Fruit fly (Drosophila melanogaster) whole organism, embryonic: ENCODE measurements around the gene CG32537.
A peak's percentile ranks its signal among the peaks of the same experiment; 100 is the strongest.

Source experiments
- BEAF-32 ChIP-seq: fragments of 200-800 bp; sonication (Bioruptor generic); optimal IDR thresholded peaks from 3 replicates; lab custom pipeline; 2017; ENCODE audit warnings: missing biosample characterization, missing genetic modification characterization, mild to moderate bottlenecking, moderate library complexity, missing genetic modification reagents
- CG10274 ChIP-seq: fragments of 200-800 bp; sonication (Bioruptor generic); optimal IDR thresholded peaks from 3 replicates; lab custom pipeline; 2017; ENCODE audit warnings: missing biosample characterization, mild to moderate bottlenecking, missing genetic modification characterization
- CG10565 ChIP-seq: fragments of 200-800 bp; sonication (Bioruptor generic); optimal IDR thresholded peaks from 3 replicates; lab custom pipeline; 2016; ENCODE audit warnings: missing biosample characterization, mild to moderate bottlenecking, missing genetic modification characterization
- CG15479 ChIP-seq: fragments of 200-800 bp; sonication (Bioruptor generic); optimal IDR thresholded peaks from 3 replicates; lab custom pipeline; 2019; ENCODE audit warnings: missing biosample characterization, mild to moderate bottlenecking, missing genetic modification characterization, moderate library complexity
- CG1602 ChIP-seq: fragments of 200-800 bp; sonication (Bioruptor generic); optimal IDR thresholded peaks from 3 replicates; lab custom pipeline; 2016; ENCODE audit warnings: missing biosample characterization, missing genetic modification characterization
- CG16863 ChIP-seq: fragments of 200-800 bp; sonication (Bioruptor generic); optimal IDR thresholded peaks from 3 replicates; lab custom pipeline; 2016; ENCODE audit warnings: missing biosample characterization, missing genetic modification characterization
- CG18476 ChIP-seq: fragments of 200-800 bp; sonication (Bioruptor generic); optimal IDR thresholded peaks from 2 replicates; lab custom pipeline; 2016; ENCODE audit warnings: missing biosample characterization, mild to moderate bottlenecking, missing genetic modification characterization
- CG2202 ChIP-seq: fragments of 200-800 bp; sonication (Bioruptor generic); optimal IDR thresholded peaks from 2 replicates; lab custom pipeline; 2018; ENCODE audit warnings: missing biosample characterization, mild to moderate bottlenecking, missing genetic modification characterization
- CG31224 ChIP-seq: fragments of 200-800 bp; sonication (Bioruptor generic); IDR thresholded peaks from 2 replicates; pipeline ENCODE4 v1.3.6; 2022; ENCODE audit warnings: missing biosample characterization, missing genetic modification characterization
- CG3281 ChIP-seq: fragments of 200-800 bp; sonication (Bioruptor generic); optimal IDR thresholded peaks from 3 replicates; lab custom pipeline; 2017; ENCODE audit warnings: missing biosample characterization, mild to moderate bottlenecking, missing genetic modification characterization
- CG34376 ChIP-seq: fragments of 200-800 bp; sonication (Bioruptor generic); optimal IDR thresholded peaks from 2 replicates; lab custom pipeline; 2018; ENCODE audit warnings: missing biosample characterization, mild to moderate bottlenecking, missing genetic modification characterization
- CG4282 ChIP-seq: fragments of 200-800 bp; sonication (Bioruptor generic); optimal IDR thresholded peaks from 2 replicates; lab custom pipeline; 2016; ENCODE audit warnings: missing biosample characterization, missing genetic modification characterization
- CG6272 ChIP-seq: fragments of 200-800 bp; sonication (Bioruptor generic); IDR thresholded peaks from 2 replicates; pipeline ENCODE4 v1.3.6; 2022; ENCODE audit warnings: missing biosample characterization, missing genetic modification characterization
- CG6654 ChIP-seq: fragments of 200-800 bp; sonication (Bioruptor generic); optimal IDR thresholded peaks from 2 replicates; lab custom pipeline; 2017; ENCODE audit warnings: missing biosample characterization, mild to moderate bottlenecking, missing genetic modification characterization
- CTCF ChIP-seq: fragments of 200-800 bp; sonication (Bioruptor generic); optimal IDR thresholded peaks from 2 replicates; lab custom pipeline; 2017; ENCODE audit warnings: missing biosample characterization, mild to moderate bottlenecking, missing genetic modification characterization, moderate library complexity
- Dfd ChIP-seq, 2 experiments: fragments of >200 bp; optimal IDR thresholded peaks; 2 replicates each; lab custom pipeline; 2017; ENCODE audit warnings: missing biosample characterization in 2 of 2, missing genetic modification characterization in 2 of 2
- H15 ChIP-seq: fragments of 200-800 bp; sonication (Bioruptor generic); IDR thresholded peaks from 3 replicates; pipeline ENCODE4 v1.3.6; 2022; ENCODE audit warnings: missing biosample characterization, missing genetic modification characterization
- HmgD ChIP-seq: fragments of 200-800 bp; sonication (Bioruptor generic); optimal IDR thresholded peaks from 3 replicates; lab custom pipeline; 2016; ENCODE audit warnings: missing biosample characterization, missing genetic modification characterization
- HmgZ ChIP-seq: fragments of 200-800 bp; sonication (Bioruptor generic); optimal IDR thresholded peaks from 2 replicates; lab custom pipeline; 2018; ENCODE audit warnings: missing biosample characterization, mild to moderate bottlenecking, missing genetic modification characterization
- Hmr ChIP-seq: fragments of 200-800 bp; sonication (Bioruptor generic); optimal IDR thresholded peaks from 3 replicates; lab custom pipeline; 2017; ENCODE audit warnings: mild to moderate bottlenecking, missing biosample characterization, missing genetic modification reagents, missing genetic modification characterization
- Jarid2 ChIP-seq: fragments of 200-800 bp; sonication (Bioruptor generic); optimal IDR thresholded peaks from 3 replicates; lab custom pipeline; 2017; ENCODE audit warnings: mild to moderate bottlenecking, missing biosample characterization, missing genetic modification reagents, missing genetic modification characterization
- Lpt ChIP-seq: fragments of >200 bp; optimal IDR thresholded peaks from 2 replicates; lab custom pipeline; 2018; ENCODE audit warnings: missing biosample characterization, missing genetic modification characterization
- Nf-YC ChIP-seq: fragments of 200-800 bp; optimal IDR thresholded peaks from 3 replicates; lab custom pipeline; 2019; ENCODE audit warnings: missing biosample characterization, mild to moderate bottlenecking, missing genetic modification characterization, moderate library complexity
- Ptx1 ChIP-seq: fragments of 200-800 bp; sonication (Bioruptor generic); IDR thresholded peaks from 2 replicates; pipeline ENCODE4 v1.3.6; 2022; ENCODE audit warnings: missing biosample characterization, missing genetic modification characterization
- Rx ChIP-seq: fragments of 200-800 bp; sonication (Bioruptor generic); IDR thresholded peaks from 2 replicates; pipeline ENCODE4 v1.3.6; 2022; ENCODE audit warnings: missing biosample characterization, missing genetic modification characterization
- Side ChIP-seq: fragments of 200-800 bp; sonication (Bioruptor generic); optimal IDR thresholded peaks from 2 replicates; lab custom pipeline; 2016; ENCODE audit warnings: missing biosample characterization, missing genetic modification characterization
- TFAM ChIP-seq: fragments of 200-800 bp; sonication (Bioruptor generic); optimal IDR thresholded peaks from 2 replicates; lab custom pipeline; 2017; ENCODE audit warnings: missing biosample characterization, missing genetic modification characterization, inconsistent platforms
- Taf1 ChIP-seq: fragments of 200-800 bp; sonication (Bioruptor generic); IDR thresholded peaks from 2 replicates; pipeline ENCODE4 v1.3.6; 2022; ENCODE audit warnings: missing biosample characterization, missing genetic modification characterization
- Xrp1 ChIP-seq: fragments of 200-800 bp; sonication (Bioruptor generic); IDR thresholded peaks from 2 replicates; pipeline ENCODE4 v1.3.6; 2022; ENCODE audit warnings: missing biosample characterization, missing genetic modification characterization
- amos ChIP-seq: fragments of 200-800 bp; sonication (Bioruptor generic); IDR thresholded peaks from 2 replicates; pipeline ENCODE4 v1.3.6; 2022; ENCODE audit warnings: missing biosample characterization, missing genetic modification characterization; ENCODE audit not compliant: partially characterized antibody
- caup ChIP-seq: fragments of 200-800 bp; sonication (Bioruptor generic); optimal IDR thresholded peaks from 3 replicates; lab custom pipeline; 2017; ENCODE audit warnings: missing biosample characterization, mild to moderate bottlenecking, missing genetic modification characterization, moderate library complexity; ENCODE audit not compliant: severe bottlenecking
- ci ChIP-seq: fragments of 200-800 bp; sonication (Bioruptor generic); IDR thresholded peaks from 3 replicates; pipeline ENCODE4 v1.3.6; 2022; ENCODE audit warnings: missing biosample characterization, missing genetic modification characterization
- da ChIP-seq: fragments of 200-800 bp; sonication (Bioruptor generic); optimal IDR thresholded peaks from 2 replicates; lab custom pipeline; 2016; ENCODE audit warnings: missing biosample characterization, missing genetic modification characterization
- fru ChIP-seq: fragments of >200 bp; optimal IDR thresholded peaks from 2 replicates; lab custom pipeline; 2017
- gsb-n ChIP-seq: fragments of 200-800 bp; sonication (Bioruptor generic); optimal IDR thresholded peaks from 3 replicates; lab custom pipeline; 2018; ENCODE audit warnings: missing biosample characterization, mild to moderate bottlenecking, missing genetic modification characterization
- jing ChIP-seq: fragments of 200-800 bp; sonication (Bioruptor generic); optimal IDR thresholded peaks from 2 replicates; lab custom pipeline; 2018; ENCODE audit warnings: missing biosample characterization, mild to moderate bottlenecking, missing genetic modification characterization
- kni ChIP-seq: fragments of 200-800 bp; sonication (Bioruptor generic); optimal IDR thresholded peaks from 3 replicates; lab custom pipeline; 2017; ENCODE audit warnings: mild to moderate bottlenecking, missing biosample characterization, missing genetic modification reagents, missing genetic modification characterization
- lov ChIP-seq, 2 experiments: fragments of 200-800 bp in 1 of 2; fragments of >200 bp in 1 of 2; sonication (Bioruptor generic) in 1 of 2; IDR thresholded peaks in 1 of 2; optimal IDR thresholded peaks in 1 of 2; 2 replicates in 1 of 2; 3 replicates in 1 of 2; pipeline versions ENCODE4 v1.3.6 to Lab custom; 2017 to 2022; ENCODE audit warnings: missing biosample characterization in 1 of 2, missing genetic modification characterization in 1 of 2
- nau ChIP-seq: fragments of 200-800 bp; sonication (Bioruptor generic); optimal IDR thresholded peaks from 3 replicates; lab custom pipeline; 2017; ENCODE audit warnings: missing biosample characterization, mild to moderate bottlenecking, missing genetic modification characterization, missing genetic modification reagents
- nerfin-2 ChIP-seq: fragments of 200-800 bp; sonication (Bioruptor generic); IDR thresholded peaks from 2 replicates; pipeline ENCODE4 v1.3.6; 2022; ENCODE audit warnings: missing biosample characterization, missing genetic modification characterization; ENCODE audit not compliant: partially characterized antibody
- nom ChIP-seq: fragments of 200-800 bp; sonication (Bioruptor generic); optimal IDR thresholded peaks from 2 replicates; lab custom pipeline; 2017; ENCODE audit warnings: missing biosample characterization, missing genetic modification characterization, mild to moderate bottlenecking, moderate library complexity, missing genetic modification reagents
- peb ChIP-seq: fragments of 200-800 bp; sonication (Bioruptor generic); IDR thresholded peaks from 2 replicates; pipeline ENCODE4 v1.3.6; 2022; ENCODE audit warnings: missing biosample characterization, missing genetic modification characterization
- pros ChIP-seq: fragments of 200-800 bp; sonication (Bioruptor generic); optimal IDR thresholded peaks from 3 replicates; lab custom pipeline; 2019; ENCODE audit warnings: missing biosample characterization, mild to moderate bottlenecking, missing genetic modification characterization, moderate library complexity
- scrt ChIP-seq: fragments of 200-800 bp; sonication (Bioruptor generic); optimal IDR thresholded peaks from 2 replicates; lab custom pipeline; 2018; ENCODE audit warnings: missing biosample characterization, mild to moderate bottlenecking, missing genetic modification characterization, moderate library complexity
- so ChIP-seq: fragments of 200-800 bp; sonication (Bioruptor generic); IDR thresholded peaks from 3 replicates; pipeline ENCODE4 v1.3.6; 2022; ENCODE audit warnings: missing biosample characterization, missing genetic modification characterization
- ssp ChIP-seq: fragments of 200-800 bp; sonication (Bioruptor generic); IDR thresholded peaks from 2 replicates; pipeline ENCODE4 v1.3.6; 2022; ENCODE audit warnings: missing biosample characterization, missing genetic modification characterization
- tap ChIP-seq: fragments of 200-800 bp; optimal IDR thresholded peaks from 3 replicates; lab custom pipeline; 2019; ENCODE audit warnings: missing biosample characterization, mild to moderate bottlenecking, missing genetic modification characterization, moderate library complexity
- trem ChIP-seq: fragments of 200-800 bp; optimal IDR thresholded peaks from 3 replicates; lab custom pipeline; 2019; ENCODE audit warnings: missing biosample characterization, mild to moderate bottlenecking, missing genetic modification characterization, moderate library complexity
- tx ChIP-seq: fragments of 200-800 bp; sonication (Bioruptor generic); optimal IDR thresholded peaks from 2 replicates; lab custom pipeline; 2016; ENCODE audit warnings: missing biosample characterization, missing genetic modification characterization
- wdn ChIP-seq: fragments of 200-800 bp; sonication (Bioruptor generic); IDR thresholded peaks from 2 replicates; pipeline ENCODE4 v1.3.6; 2022; ENCODE audit warnings: missing biosample characterization, missing genetic modification characterization
- zf30C ChIP-seq: fragments of 200-800 bp; sonication (Bioruptor generic); optimal IDR thresholded peaks from 3 replicates; lab custom pipeline; 2018; ENCODE audit warnings: missing biosample characterization, mild to moderate bottlenecking, missing genetic modification characterization
- zfh1 ChIP-seq: fragments of 200-800 bp; sonication (Bioruptor generic); IDR thresholded peaks from 3 replicates; pipeline ENCODE4 v1.3.6; 2022; ENCODE audit warnings: missing biosample characterization, missing genetic modification characterization

CG32537 gene

DNA sequence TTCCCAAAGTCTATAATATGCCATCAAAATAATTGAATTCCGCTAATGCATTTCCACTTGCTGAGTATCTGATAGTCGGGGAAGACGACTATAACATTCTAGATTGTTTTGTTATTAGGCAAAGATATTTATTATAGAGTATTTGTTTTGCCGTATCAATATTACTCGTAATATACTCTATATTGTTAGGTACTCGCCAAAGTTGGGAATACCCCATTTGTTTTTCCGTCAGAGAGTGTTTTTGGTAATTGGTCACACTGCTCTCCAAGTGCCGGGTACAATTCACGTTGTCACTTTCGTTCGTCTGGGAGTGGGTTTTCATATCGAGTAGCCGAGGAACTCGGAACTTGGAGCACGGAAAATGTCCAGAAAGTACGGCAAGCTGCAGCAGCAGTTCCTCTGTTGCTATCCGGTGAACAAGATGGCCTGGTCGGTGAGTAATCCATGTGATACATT is 32.9 kb downstream of the CG32537 start, which contains the start of gene CG7889 (continued):
- no peak for TF ChIP-seq lov (optimal IDR thresholded peaks at IDR 0.05; lab: Kevin White, UChicago)
- TF ChIP-seq lov (GFP tag; IDR thresholded peaks at IDR 0.05; lab: Robert Waterston, UW), result no peak
- TF ChIP-seq nau (GFP tag; lab: Kevin White, UChicago), result no peak
- no peak for TF ChIP-seq zf30C
- TF ChIP-seq nerfin-2 (GFP tag; lab: Robert Waterston, UW), result no peak
- no peak for TF ChIP-seq CG10274
- TF ChIP-seq scrt (GFP tag; lab: Kevin White, UChicago), result peak; percentile 43
- TF ChIP-seq Lpt (GFP tag; lab: Kevin White, UChicago), result no peak
- no peak for TF ChIP-seq CG4282
- no peak for TF ChIP-seq zfh1 (GFP tag; lab: Robert Waterston, UW)
- TF ChIP-seq CG1602 (GFP tag; lab: Kevin White, UChicago), result no peak
- TF ChIP-seq Xrp1 (GFP tag; lab: Robert Waterston, UW), result peak; percentile 26; the same call in 1 of the 2 replicates
- no peak for TF ChIP-seq Jarid2 (GFP tag; lab: Kevin White, UChicago)
- no peak for TF ChIP-seq CTCF (GFP tag; lab: Kevin White, UChicago)
- TF ChIP-seq CG6272, result no peak
- TF ChIP-seq pros (GFP tag; lab: Kevin White, UChicago), result no peak
- TF ChIP-seq fru (lab: Kevin White, UChicago), result no peak
- 0 out of 2 replicates have a peak, but pooled peaks have one; percentile 34 for TF ChIP-seq Ptx1
- peak; percentile 15 for TF ChIP-seq Side (GFP tag; lab: Kevin White, UChicago)
- no peak for TF ChIP-seq HmgD (GFP tag; lab: Kevin White, UChicago)
- no peak for TF ChIP-seq amos (GFP tag; lab: Robert Waterston, UW)
- peak; percentile 46; the same call in 1 of the 3 replicates for TF ChIP-seq ci (GFP tag; lab: Robert Waterston, UW)
- TF ChIP-seq CG15479 (GFP tag; lab: Kevin White, UChicago), result no peak
- no peak for TF ChIP-seq wdn
- TF ChIP-seq Taf1 (GFP tag; lab: Robert Waterston, UW), result peak; percentile 18; the same call in 1 of the 2 replicates
- TF ChIP-seq CG10565 (GFP tag; lab: Kevin White, UChicago), result no peak
- no peak for TF ChIP-seq caup (GFP tag; lab: Kevin White, UChicago)
- no peak for TF ChIP-seq CG2202 (tag; lab: Kevin White, UChicago)
- TF ChIP-seq TFAM (GFP tag; lab: Kevin White, UChicago), result no peak
- TF ChIP-seq CG16863 (GFP tag; lab: Kevin White, UChicago), result no peak
- TF ChIP-seq so (GFP tag; lab: Robert Waterston, UW), result no peak
- no peak for TF ChIP-seq peb (GFP tag; lab: Robert Waterston, UW)
- TF ChIP-seq tap (tag; lab: Kevin White, UChicago), result peak; percentile 9
- TF ChIP-seq CG3281 (GFP tag; lab: Kevin White, UChicago), result peak; percentile 26
- no peak for TF ChIP-seq H15 (GFP tag; lab: Robert Waterston, UW)
- peak; percentile 7 for TF ChIP-seq trem (tag; lab: Kevin White, UChicago)
- no peak for TF ChIP-seq CG6654 (GFP tag; lab: Kevin White, UChicago)
- no peak for TF ChIP-seq nom (GFP tag; lab: Kevin White, UChicago)
- no peak for TF ChIP-seq CG31224 (GFP tag; lab: Robert Waterston, UW)
- TF ChIP-seq Rx (GFP tag; lab: Robert Waterston, UW), result no peak
- no peak for TF ChIP-seq da (GFP tag; lab: Kevin White, UChicago)
- TF ChIP-seq BEAF-32 (GFP tag; lab: Kevin White, UChicago), result no peak
- no peak for TF ChIP-seq ssp (GFP tag; lab: Robert Waterston, UW)
- TF ChIP-seq kni (GFP tag; lab: Kevin White, UChicago), result no peak
- TF ChIP-seq gsb-n (tag; lab: Kevin White, UChicago), result no peak
- TF ChIP-seq Dfd (GFP tag; optimal IDR thresholded peaks at IDR 0.05; lab: Kevin White, UChicago), result no peak
- no peak for TF ChIP-seq Hmr
- TF ChIP-seq jing (GFP tag; lab: Kevin White, UChicago), result no peak
- no peak for TF ChIP-seq CG34376 (GFP tag; lab: Kevin White, UChicago)
- TF ChIP-seq HmgZ, result peak; percentile 12
- TF ChIP-seq tx, result no peak
- peak; percentile 21 for TF ChIP-seq CG18476 (GFP tag; lab: Kevin White, UChicago)
- TF ChIP-seq Nf-YC (tag; lab: Kevin White, UChicago), result peak; percentile 25
